Worm (Caenorhabditis elegans) whole organism, L4/young adult: ENCODE data around the gene C25E10.11.

ENCODE experiments used
- W03F9.2 ChIP-seq: fragments of 150-350 bp; optimal IDR thresholded peaks from 2 replicates; lab custom pipeline; 2014; ENCODE audit warnings: missing biosample characterization, missing genetic modification characterization
- dao-5 ChIP-seq: sonication (generic microtip); optimal IDR thresholded peaks from 2 replicates; lab custom pipeline; 2016; ENCODE audit warnings: missing genotype, missing genetic modification characterization, moderate library complexity, missing compliant biosample characterization
- him-1 ChIP-seq: sonication (generic microtip); optimal IDR thresholded peaks from 2 replicates; lab custom pipeline; 2016; ENCODE audit warnings: missing genotype, missing genetic modification reagents, missing genetic modification characterization, missing compliant biosample characterization

The C25E10.11 gene

DNA sequence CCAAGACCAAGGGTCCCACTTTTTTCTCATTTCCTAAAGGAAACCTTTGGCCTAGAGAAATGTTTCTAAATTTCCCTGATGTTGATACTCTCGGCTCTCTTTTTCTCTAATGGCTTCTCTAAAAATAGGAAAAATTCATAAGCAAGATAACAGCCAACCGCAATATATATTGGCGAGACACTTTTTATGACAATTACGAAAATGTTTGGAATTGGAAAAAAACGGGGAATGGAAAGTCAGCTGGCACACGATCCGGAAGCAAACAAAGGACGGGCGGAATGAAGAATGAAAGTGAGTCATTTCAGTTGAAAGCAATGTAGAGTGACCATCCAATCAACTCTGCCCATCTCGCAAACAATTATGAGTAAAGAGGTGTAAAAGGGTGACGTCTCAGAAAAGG lies 22.9 kb upstream of the C25E10.11 start:
- TF ChIP-seq dao-5 (tag; lab: Kevin White, UChicago) (no peak), W03F9.2 (tag; lab: Kevin White, UChicago) (no peak), him-1 (tag; lab: Kevin White, UChicago) (no peak)

DNA sequence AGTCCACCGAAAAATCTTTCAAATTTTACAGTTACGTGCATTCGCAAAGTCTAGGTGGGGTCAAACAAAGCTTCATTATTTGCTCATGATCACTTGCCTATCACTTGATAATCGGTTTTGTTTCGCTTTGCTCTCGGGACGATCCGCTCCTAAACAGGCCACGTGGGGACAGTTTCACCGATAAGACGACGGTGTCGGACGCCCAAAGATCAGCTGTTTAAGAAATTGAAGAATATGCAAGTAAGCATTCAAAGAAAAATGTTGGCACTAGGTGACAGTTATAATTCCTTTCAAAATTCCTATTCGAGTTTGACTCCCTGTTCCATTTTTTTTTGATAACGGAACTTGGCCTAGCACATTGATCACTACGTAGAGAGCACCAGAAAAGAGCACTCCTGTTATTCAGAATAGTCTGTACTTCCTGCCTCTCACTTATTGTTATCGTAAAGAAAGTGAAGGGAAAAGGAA lies 21.5 kb upstream of the C25E10.11 start:
- TF ChIP-seq W03F9.2 (tag; lab: Kevin White, UChicago) = no peak
- no peak for TF ChIP-seq dao-5 (tag; lab: Kevin White, UChicago)
- TF ChIP-seq him-1 (tag; lab: Kevin White, UChicago) = no peak

ce11 chrV:9078815-9079525 lies 20.4 kb upstream of the C25E10.11 start:
- TF ChIP-seq dao-5 (tag; lab: Kevin White, UChicago) (no peak), him-1 (tag; lab: Kevin White, UChicago) (no peak), W03F9.2 (tag; lab: Kevin White, UChicago) (no peak)

- TF ChIP-seq dao-5 (tag; lab: Kevin White, UChicago) (no peak), W03F9.2 (tag; lab: Kevin White, UChicago) (no peak), him-1 (tag; lab: Kevin White, UChicago) (no peak)
Observed at ce11 chrV:9078067-9078581, 19.6 kb upstream of the C25E10.11 start.

ce11 chrV:9076273-9076672 lies 17.7 kb upstream of the C25E10.11 start, which contains the start of gene T27E4.7:
Gene T27E4.7, minus strand, starts transcription at chrV:9076322.
- TF ChIP-seq W03F9.2 (tag; lab: Kevin White, UChicago) (no peak), him-1 (tag; lab: Kevin White, UChicago) (no peak)

ce11 chrV:9075827-9076226 lies 17.3 kb upstream of the C25E10.11 start:
- TF ChIP-seq him-1 (tag; lab: Kevin White, UChicago) (no peak), dao-5 (tag; lab: Kevin White, UChicago) (no peak), W03F9.2 (tag; lab: Kevin White, UChicago) (no peak)

DNA sequence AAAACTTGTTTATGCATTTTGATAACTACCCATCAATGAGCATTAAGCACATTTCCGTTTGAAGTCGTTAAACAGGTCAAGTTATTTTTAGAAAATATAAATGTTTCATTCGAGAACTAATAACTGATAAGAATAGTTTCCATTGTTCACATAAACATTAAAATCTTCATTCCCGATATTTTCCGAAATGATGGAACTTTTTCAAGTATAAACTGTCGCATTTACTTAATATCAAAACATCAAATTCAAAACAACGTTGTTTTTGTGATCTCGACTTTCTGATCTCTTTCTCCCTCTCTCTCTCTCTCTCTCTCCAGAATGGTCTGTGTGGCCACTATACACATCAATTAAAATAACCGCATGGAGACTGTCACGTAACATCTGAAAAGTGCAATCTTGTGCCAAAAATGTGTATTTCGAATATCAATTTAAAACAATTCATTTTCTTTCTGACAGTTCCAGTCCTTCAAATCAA lies 15.9 kb upstream of the C25E10.11 start:
- TF ChIP-seq him-1 (tag; lab: Kevin White, UChicago) (no peak), dao-5 (tag; lab: Kevin White, UChicago) (no peak), W03F9.2 (tag; lab: Kevin White, UChicago) (no peak)

- TF ChIP-seq dao-5 (tag; lab: Kevin White, UChicago) (no peak), him-1 (tag; lab: Kevin White, UChicago) (no peak), W03F9.2 (tag; lab: Kevin White, UChicago) (no peak)
Observed at ce11 chrV:9073322-9074038, 15.0 kb upstream of the C25E10.11 start, which contains the start of gene oac-50. Gene oac-50, minus strand, starts transcription at chrV:9073540.

- TF ChIP-seq dao-5 (tag; lab: Kevin White, UChicago) = no peak
- no peak for TF ChIP-seq him-1 (tag; lab: Kevin White, UChicago)
- TF ChIP-seq W03F9.2 (tag; lab: Kevin White, UChicago) = no peak
Observed at ce11 chrV:9069680-9070079, 11.2 kb upstream of the C25E10.11 start, which contains the start of gene T27E4.5. Gene T27E4.5, minus strand, starts transcription at chrV:9069780.

DNA sequence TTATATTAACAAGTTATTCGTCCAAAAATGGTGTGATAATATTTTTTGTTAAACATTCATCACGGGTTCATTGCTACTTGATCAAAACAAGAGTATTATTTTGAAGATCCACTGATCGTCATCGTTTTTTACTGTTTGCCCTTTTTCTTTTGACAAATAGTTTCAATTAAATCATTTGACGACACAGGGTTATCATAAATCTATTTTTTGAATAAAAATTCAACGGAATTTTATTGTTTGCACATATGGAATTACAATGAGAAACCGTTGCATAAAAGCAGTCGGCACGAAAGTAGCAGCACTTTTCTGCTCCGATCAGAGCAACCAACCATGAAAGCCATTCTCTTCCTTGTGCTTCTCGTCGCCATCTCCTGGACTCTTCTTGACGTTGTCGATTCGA lies 9.2 kb upstream of the C25E10.11 start, which contains the start of gene fip-2:
Gene fip-2 (plus strand): TSS at position 301 of the 400 bp plus-strand sequence.
- no peak for TF ChIP-seq dao-5 (tag; lab: Kevin White, UChicago)
- no peak for TF ChIP-seq W03F9.2 (tag; lab: Kevin White, UChicago)
- TF ChIP-seq him-1 (tag; lab: Kevin White, UChicago) = no peak

DNA sequence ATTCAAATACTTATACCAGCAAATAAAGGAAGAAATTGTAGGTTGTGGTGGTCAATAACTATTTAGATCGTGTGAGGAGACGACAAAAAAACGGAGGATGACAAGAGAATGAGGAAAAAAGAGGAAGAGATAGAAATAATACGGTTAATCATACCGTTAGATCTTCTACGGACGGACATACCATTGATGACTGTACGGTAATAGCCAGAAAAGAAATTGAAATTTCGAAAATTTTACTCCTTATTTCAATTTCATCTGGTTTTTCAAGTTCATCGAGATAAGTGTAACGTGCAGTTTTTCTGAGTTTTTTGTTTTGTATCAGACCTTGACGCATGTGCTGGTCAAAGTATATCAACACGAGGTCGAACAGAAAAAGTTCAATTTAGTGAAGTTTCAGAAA lies 7.4 kb upstream of the C25E10.11 start:
- TF ChIP-seq him-1 (tag; lab: Kevin White, UChicago) = no peak
- TF ChIP-seq W03F9.2 (tag; lab: Kevin White, UChicago) = no peak
- no peak for TF ChIP-seq dao-5 (tag; lab: Kevin White, UChicago)

ce11 chrV:9065001-9065400 lies 6.5 kb upstream of the C25E10.11 start:
- TF ChIP-seq W03F9.2 (tag; lab: Kevin White, UChicago) (no peak), dao-5 (tag; lab: Kevin White, UChicago) (no peak), him-1 (tag; lab: Kevin White, UChicago) (no peak)

- TF ChIP-seq W03F9.2 (tag; lab: Kevin White, UChicago) (no peak), him-1 (tag; lab: Kevin White, UChicago) (no peak), dao-5 (tag; lab: Kevin White, UChicago) (no peak)
Observed at ce11 chrV:9063134-9063533, 4.6 kb upstream of the C25E10.11 start.
